Worm (Caenorhabditis elegans) whole organism, L4 larva: ENCODE measurements around the gene Y39D8A.1.

Source experiments
- T20F7.1 ChIP-seq: fragments of 200-800 bp; sonication (Bioruptor generic); optimal IDR thresholded peaks from 2 replicates; lab custom pipeline; 2018; ENCODE audit warnings: mild to moderate bottlenecking, missing genetic modification characterization, missing compliant biosample characterization
- Y75B8A.6 ChIP-seq: fragments of 200-800 bp; sonication (Bioruptor generic); IDR thresholded peaks from 2 replicates; pipeline ENCODE4 v1.3.6; 2022; ENCODE audit warnings: missing genetic modification reagents, missing genetic modification characterization, missing compliant biosample characterization
- egl-43 ChIP-seq: fragments of 200-800 bp; sonication (Bioruptor generic); IDR thresholded peaks from 2 replicates; pipeline ENCODE4 v1.3.6; 2022; ENCODE audit warnings: missing genetic modification reagents, missing genetic modification characterization, missing compliant biosample characterization
- madf-5 ChIP-seq, 2 experiments: fragments of 200-800 bp; sonication (Bioruptor generic); IDR thresholded peaks; 2 replicates each; pipeline ENCODE4 v1.3.6; 2022; ENCODE audit warnings: missing compliant biosample characterization in 2 of 2, missing genetic modification characterization in 2 of 2
- nhr-11 ChIP-seq: fragments of 150-350 bp; optimal IDR thresholded peaks from 2 replicates; lab custom pipeline; 2014; ENCODE audit warnings: missing biosample characterization, missing genetic modification characterization
- pha-4 ChIP-seq, 2 experiments: fragments of 150-350 bp in 1 of 2; fragments of 200-800 bp in 1 of 2; sonication (Bioruptor generic) in 1 of 2; IDR thresholded peaks in 1 of 2; optimal IDR thresholded peaks in 1 of 2; 2 replicates each; pipeline versions ENCODE4 v1.3.6 to Lab custom; 2014 to 2022; ENCODE audit warnings: missing genetic modification characterization in 2 of 2, missing genetic modification reagents in 2 of 2, missing biosample characterization in 1 of 2, missing compliant biosample characterization in 1 of 2
- pqm-1 ChIP-seq: sonication (generic microtip); optimal IDR thresholded peaks from 2 replicates; lab custom pipeline; 2017; ENCODE audit warnings: missing biosample characterization, missing genetic modification characterization
- snpc-4 ChIP-seq: fragments of 150-350 bp; optimal IDR thresholded peaks from 2 replicates; lab custom pipeline; 2014; ENCODE audit warnings: missing biosample characterization, missing genetic modification characterization

- TF ChIP-seq Y75B8A.6 (GFP tag; lab: Robert Waterston, UW) (no peak), snpc-4 (no peak), pqm-1 (tag; lab: Kevin White, UChicago) (no peak), egl-43 (GFP tag; lab: Robert Waterston, UW) (no peak), nhr-11 (no peak), madf-5 (GFP tag; IDR thresholded peaks at IDR 0.05; lab: Robert Waterston, UW) (no peak), T20F7.1 (GFP tag; lab: Kevin White, UChicago) (no peak), pha-4 (GFP tag; IDR thresholded peaks at IDR 0.05; lab: Robert Waterston, UW) (no peak), pha-4 (tag; optimal IDR thresholded peaks at IDR 0.05; lab: Kevin White, UChicago) (no peak)
These were observed 38.3 kb upstream of the Y39D8A.1 start, which contains the start of gene mltn-8 for ce11 chrV:380186-380585.
